Worm (Caenorhabditis elegans) whole organism, mixed stage, embryonic: ENCODE data around the gene pals-31.

Source experiments
- M03D4.4 ChIP-seq: sonication (generic microtip); optimal IDR thresholded peaks from 2 replicates; lab custom pipeline; 2017; ENCODE audit warnings: mild to moderate bottlenecking, missing genetic modification characterization, missing compliant biosample characterization
- bed-3 ChIP-seq: fragments of 200-800 bp; sonication (Bioruptor generic); optimal IDR thresholded peaks from 3 replicates; lab custom pipeline; 2018; ENCODE audit warnings: mild to moderate bottlenecking, missing genetic modification characterization, moderate library complexity, missing compliant biosample characterization
- blmp-1 ChIP-seq: fragments of 150-350 bp; optimal IDR thresholded peaks from 2 replicates; lab custom pipeline; 2014; ENCODE audit warnings: missing biosample characterization, missing genetic modification characterization
- ceh-43 ChIP-seq: fragments of 200-800 bp; sonication (Bioruptor generic); optimal IDR thresholded peaks from 2 replicates; lab custom pipeline; 2018; ENCODE audit warnings: mild to moderate bottlenecking, missing genetic modification characterization, moderate library complexity, missing compliant biosample characterization
- ceh-83 ChIP-seq: fragments of 200-800 bp; sonication (Bioruptor generic); optimal IDR thresholded peaks from 2 replicates; lab custom pipeline; 2018; ENCODE audit warnings: mild to moderate bottlenecking, missing genetic modification characterization, missing compliant biosample characterization
- ces-1 ChIP-seq: fragments of 150-350 bp; optimal IDR thresholded peaks from 2 replicates; lab custom pipeline; 2014; ENCODE audit warnings: missing biosample characterization, missing genetic modification reagents, missing genetic modification characterization
- cnd-1 ChIP-seq: fragments of 200-800 bp; sonication (Bioruptor generic); optimal IDR thresholded peaks from 2 replicates; lab custom pipeline; 2018; ENCODE audit warnings: mild to moderate bottlenecking, missing genetic modification characterization, missing compliant biosample characterization
- drap-1 ChIP-seq: fragments of 200-800 bp; sonication (Bioruptor generic); optimal IDR thresholded peaks from 3 replicates; lab custom pipeline; 2018; ENCODE audit warnings: mild to moderate bottlenecking, missing genetic modification characterization, missing compliant biosample characterization
- elt-1 ChIP-seq: sonication (generic microtip); optimal IDR thresholded peaks from 2 replicates; lab custom pipeline; 2017; ENCODE audit warnings: missing genetic modification characterization, mild to moderate bottlenecking, missing compliant biosample characterization, antibody characterized with exemption, moderate library complexity, borderline replicate concordance; ENCODE audit not compliant: insufficient read depth
- elt-3 ChIP-seq: fragments of 150-350 bp; optimal IDR thresholded peaks from 2 replicates; lab custom pipeline; 2014; ENCODE audit warnings: missing biosample characterization, missing genetic modification characterization
- flh-1 ChIP-seq: fragments of 200-800 bp; sonication (Bioruptor generic); optimal IDR thresholded peaks from 2 replicates; lab custom pipeline; 2018; ENCODE audit warnings: mild to moderate bottlenecking, missing genetic modification characterization, moderate library complexity, missing compliant biosample characterization
- ham-2 ChIP-seq: fragments of 200-800 bp; sonication (Bioruptor generic); optimal IDR thresholded peaks from 2 replicates; lab custom pipeline; 2018; ENCODE audit warnings: mild to moderate bottlenecking, missing genetic modification characterization, missing compliant biosample characterization
- hlh-1 ChIP-seq: fragments of 150-350 bp; optimal IDR thresholded peaks from 2 replicates; lab custom pipeline; 2014; ENCODE audit warnings: missing biosample characterization, missing genetic modification reagents, missing genetic modification characterization
- lin-13 ChIP-seq: fragments of 150-350 bp; optimal IDR thresholded peaks from 2 replicates; lab custom pipeline; 2014; ENCODE audit warnings: missing biosample characterization, missing genetic modification characterization
- lin-32 ChIP-seq: fragments of 200-800 bp; sonication (Bioruptor generic); optimal IDR thresholded peaks from 2 replicates; lab custom pipeline; 2018; ENCODE audit warnings: mild to moderate bottlenecking, missing genetic modification characterization, missing compliant biosample characterization
- lsy-2 ChIP-seq: fragments of 150-350 bp; optimal IDR thresholded peaks from 2 replicates; lab custom pipeline; 2014; ENCODE audit warnings: missing biosample characterization, missing genetic modification characterization
- mab-5 ChIP-seq: fragments of 150-350 bp; optimal IDR thresholded peaks from 2 replicates; lab custom pipeline; 2014; ENCODE audit warnings: missing biosample characterization, missing genetic modification characterization
- mep-1 ChIP-seq: fragments of 150-350 bp; optimal IDR thresholded peaks from 2 replicates; lab custom pipeline; 2017; ENCODE audit warnings: missing biosample characterization, missing genetic modification reagents, missing genetic modification characterization, inconsistent platforms
- mls-2 ChIP-seq: sonication (generic microtip); optimal IDR thresholded peaks from 2 replicates; lab custom pipeline; 2016; ENCODE audit warnings: mild to moderate bottlenecking, missing genetic modification characterization, moderate library complexity, missing compliant biosample characterization
- nhr-12 ChIP-seq: fragments of 150-350 bp; optimal IDR thresholded peaks from 2 replicates; lab custom pipeline; 2014; ENCODE audit warnings: missing biosample characterization, missing genetic modification characterization
- nhr-2 ChIP-seq: fragments of 150-350 bp; optimal IDR thresholded peaks from 2 replicates; lab custom pipeline; 2014; ENCODE audit warnings: missing biosample characterization, missing genetic modification characterization
- nhr-237 ChIP-seq: fragments of 150-350 bp; optimal IDR thresholded peaks from 2 replicates; lab custom pipeline; 2014; ENCODE audit warnings: missing biosample characterization, missing genetic modification characterization
- nhr-28 ChIP-seq: fragments of 150-350 bp; optimal IDR thresholded peaks from 2 replicates; lab custom pipeline; 2014; ENCODE audit warnings: missing biosample characterization, missing genetic modification characterization
- nhr-76 ChIP-seq: sonication (generic microtip); optimal IDR thresholded peaks from 2 replicates; lab custom pipeline; 2017; ENCODE audit warnings: missing biosample characterization, missing genetic modification characterization
- pha-4 ChIP-seq: fragments of 150-350 bp; optimal IDR thresholded peaks from 2 replicates; lab custom pipeline; 2018; ENCODE audit warnings: missing biosample characterization, missing genetic modification reagents, missing genetic modification characterization
- sem-2 ChIP-seq: fragments of 200-800 bp; sonication (Bioruptor generic); optimal IDR thresholded peaks from 2 replicates; lab custom pipeline; 2018; ENCODE audit warnings: mild to moderate bottlenecking, missing genetic modification characterization, missing compliant biosample characterization
- snpc-4 ChIP-seq: fragments of 150-350 bp; optimal IDR thresholded peaks from 2 replicates; lab custom pipeline; 2014; ENCODE audit warnings: missing biosample characterization, missing genetic modification characterization
- sptf-1 ChIP-seq: sonication (generic microtip); optimal IDR thresholded peaks from 2 replicates; lab custom pipeline; 2017; ENCODE audit warnings: mild to moderate bottlenecking, missing genetic modification characterization, moderate library complexity, missing compliant biosample characterization
- tbx-8 ChIP-seq: fragments of 200-800 bp; sonication (Bioruptor generic); optimal IDR thresholded peaks from 2 replicates; lab custom pipeline; 2018; ENCODE audit warnings: mild to moderate bottlenecking, missing genetic modification characterization, moderate library complexity, missing compliant biosample characterization
- unc-120 ChIP-seq: sonication (generic microtip); optimal IDR thresholded peaks from 2 replicates; lab custom pipeline; 2017; ENCODE audit warnings: missing genetic modification characterization, missing compliant biosample characterization; ENCODE audit not compliant: poor library complexity, severe bottlenecking
- unc-39 ChIP-seq: fragments of 150-350 bp; optimal IDR thresholded peaks from 2 replicates; lab custom pipeline; 2014; ENCODE audit warnings: missing biosample characterization, missing genetic modification characterization
- unc-62 ChIP-seq: fragments of 150-350 bp; optimal IDR thresholded peaks from 2 replicates; lab custom pipeline; 2014; ENCODE audit warnings: missing biosample characterization, missing genetic modification reagents, missing genetic modification characterization
- zip-8 ChIP-seq: fragments of 150-350 bp; optimal IDR thresholded peaks from 2 replicates; lab custom pipeline; 2014; ENCODE audit warnings: missing biosample characterization, missing genetic modification characterization
- ztf-11 ChIP-seq: fragments of 150-350 bp; optimal IDR thresholded peaks from 2 replicates; lab custom pipeline; 2014; ENCODE audit warnings: missing biosample characterization, missing genetic modification characterization

pals-31 gene

ce11 chrV:599783-600182 lies 36.6 kb upstream of the pals-31 start:
- TF ChIP-seq pha-4 (tag; lab: Kevin White, UChicago) (no peak), nhr-12 (no peak)
- TF ChIP-seq, all 35 proteins: peak for 0

ce11 chrV:600231-600630 lies 36.1 kb upstream of the pals-31 start, which contains the start of gene nhr-251:
TSS of gene nhr-251 (plus strand) at chrV:600531.
- TF ChIP-seq sem-2 (GFP tag; lab: Kevin White, UChicago) (no peak), ztf-11 (tag; lab: Kevin White, UChicago) (no peak), ham-2 (GFP tag; lab: Kevin White, UChicago) (no peak), flh-1 (no peak), bed-3 (GFP tag; lab: Kevin White, UChicago) (no peak), lsy-2 (no peak), blmp-1 (tag; lab: Kevin White, UChicago) (no peak), snpc-4 (no peak), lin-32 (GFP tag; lab: Kevin White, UChicago) (no peak), nhr-237 (tag; lab: Kevin White, UChicago) (no peak), ces-1 (GFP tag; lab: Kevin White, UChicago) (no peak), unc-120 (tag; lab: Kevin White, UChicago) (no peak)

ce11 chrV:604105-604504 lies 32.3 kb upstream of the pals-31 start, which contains the start of gene srlf-37:
TSS of gene srlf-37 (minus strand) at chrV:604205.
- no peak for TF ChIP-seq lsy-2
- no peak for TF ChIP-seq cnd-1 (tag; lab: Kevin White, UChicago)
- TF ChIP-seq nhr-28 (tag; lab: Kevin White, UChicago) = no peak
- no peak for TF ChIP-seq M03D4.4
- no peak for TF ChIP-seq blmp-1 (tag; lab: Kevin White, UChicago)
- no peak for TF ChIP-seq drap-1 (GFP tag; lab: Kevin White, UChicago)
- TF ChIP-seq bed-3 (GFP tag; lab: Kevin White, UChicago) = no peak
- TF ChIP-seq ztf-11 (tag; lab: Kevin White, UChicago) = no peak
- TF ChIP-seq nhr-76 (tag; lab: Kevin White, UChicago) = no peak
- no peak for TF ChIP-seq ceh-83 (GFP tag; lab: Kevin White, UChicago)
- no peak for TF ChIP-seq mab-5 (tag; lab: Kevin White, UChicago)
- TF ChIP-seq lin-13 (tag; lab: Kevin White, UChicago) = no peak
- no peak for TF ChIP-seq pha-4 (tag; lab: Kevin White, UChicago)
- TF ChIP-seq elt-3 (tag; lab: Kevin White, UChicago) = no peak
- no peak for TF ChIP-seq sem-2 (GFP tag; lab: Kevin White, UChicago)
- TF ChIP-seq zip-8 (tag; lab: Kevin White, UChicago) = no peak
- TF ChIP-seq sptf-1 (tag; lab: Kevin White, UChicago) = no peak
- no peak for TF ChIP-seq hlh-1 (tag; lab: Kevin White, UChicago)
- TF ChIP-seq flh-1 = no peak

ce11 chrV:608844-609243 lies 27.5 kb upstream of the pals-31 start, which contains the start of gene srw-109:
TSS of gene srw-109 (minus strand) at chrV:608944.
- no peak for TF ChIP-seq sptf-1 (tag; lab: Kevin White, UChicago)
- TF ChIP-seq tbx-8 (GFP tag; lab: Kevin White, UChicago) = no peak
- TF ChIP-seq M03D4.4 = no peak
- TF ChIP-seq lin-32 (GFP tag; lab: Kevin White, UChicago) = no peak
- TF ChIP-seq blmp-1 (tag; lab: Kevin White, UChicago) = no peak
- TF ChIP-seq lin-13 (tag; lab: Kevin White, UChicago) = no peak
- TF ChIP-seq elt-1 (tag; lab: Kevin White, UChicago) = no peak
- TF ChIP-seq unc-39 = no peak
- TF ChIP-seq mep-1 = no peak
- no peak for TF ChIP-seq nhr-76 (tag; lab: Kevin White, UChicago)
- TF ChIP-seq cnd-1 (tag; lab: Kevin White, UChicago) = no peak
- TF ChIP-seq nhr-12 = no peak
- no peak for TF ChIP-seq ztf-11 (tag; lab: Kevin White, UChicago)
- no peak for TF ChIP-seq nhr-2

- no peak for TF ChIP-seq lin-13 (tag; lab: Kevin White, UChicago)
- no peak for TF ChIP-seq bed-3 (GFP tag; lab: Kevin White, UChicago)
- no peak for TF ChIP-seq unc-120 (tag; lab: Kevin White, UChicago)
- no peak for TF ChIP-seq elt-3 (tag; lab: Kevin White, UChicago)
- TF ChIP-seq mls-2 (tag; lab: Kevin White, UChicago) = no peak
- TF ChIP-seq nhr-237 (tag; lab: Kevin White, UChicago) = no peak
- no peak for TF ChIP-seq ham-2 (GFP tag; lab: Kevin White, UChicago)
- no peak for TF ChIP-seq unc-62 (GFP tag; lab: Kevin White, UChicago)
- TF ChIP-seq cnd-1 (tag; lab: Kevin White, UChicago) = no peak
- no peak for TF ChIP-seq flh-1
- no peak for TF ChIP-seq nhr-76 (tag; lab: Kevin White, UChicago)
- no peak for TF ChIP-seq ceh-43
Observed at ce11 chrV:609671-610070, 26.7 kb upstream of the pals-31 start, which contains the start of gene srlf-36. TSS of gene srlf-36 (minus strand) at chrV:609771.
